Worm (Caenorhabditis elegans) whole organism, L1 larva: Measurements from ENCODE around the gene pptr-2.

Experiments
- C04F5.9 ChIP-seq: sonication (generic microtip); optimal IDR thresholded peaks from 2 replicates; lab custom pipeline; 2016; ENCODE audit warnings: missing genetic modification characterization, missing compliant biosample characterization
- Y116A8C.19 ChIP-seq: sonication (generic microtip); optimal IDR thresholded peaks from 2 replicates; lab custom pipeline; 2016; ENCODE audit warnings: missing compliant biosample characterization, missing genetic modification characterization, borderline replicate concordance
- blmp-1 ChIP-seq: fragments of 150-350 bp; optimal IDR thresholded peaks from 2 replicates; lab custom pipeline; 2014; ENCODE audit warnings: missing biosample characterization, missing genetic modification characterization
- elt-2 ChIP-seq: sonication (generic microtip); optimal IDR thresholded peaks from 2 replicates; lab custom pipeline; 2016; ENCODE audit warnings: missing genetic modification characterization, mild to moderate bottlenecking, inconsistent platforms, missing compliant biosample characterization, missing genetic modification reagents
- grh-1 ChIP-seq: fragments of 200-800 bp; sonication (Bioruptor generic); IDR thresholded peaks from 2 replicates; pipeline ENCODE4 v1.3.6; 2022; ENCODE audit warnings: missing genetic modification reagents, missing genetic modification characterization, missing compliant biosample characterization
- lin-15B ChIP-seq: fragments of 150-350 bp; sonication (generic microtip); optimal IDR thresholded peaks from 3 replicates; lab custom pipeline; 2014; ENCODE audit warnings: missing biosample characterization, missing genetic modification characterization
- nhr-11 ChIP-seq: fragments of 150-350 bp; optimal IDR thresholded peaks from 2 replicates; lab custom pipeline; 2014; ENCODE audit warnings: missing biosample characterization, missing genetic modification characterization
- nhr-12 ChIP-seq: sonication (generic microtip); optimal IDR thresholded peaks from 2 replicates; lab custom pipeline; 2017; ENCODE audit warnings: missing biosample characterization, missing genetic modification characterization
- unc-62 ChIP-seq: fragments of 150-350 bp; optimal IDR thresholded peaks from 2 replicates; lab custom pipeline; 2014; ENCODE audit warnings: missing biosample characterization, missing genetic modification reagents, missing genetic modification characterization

DNA sequence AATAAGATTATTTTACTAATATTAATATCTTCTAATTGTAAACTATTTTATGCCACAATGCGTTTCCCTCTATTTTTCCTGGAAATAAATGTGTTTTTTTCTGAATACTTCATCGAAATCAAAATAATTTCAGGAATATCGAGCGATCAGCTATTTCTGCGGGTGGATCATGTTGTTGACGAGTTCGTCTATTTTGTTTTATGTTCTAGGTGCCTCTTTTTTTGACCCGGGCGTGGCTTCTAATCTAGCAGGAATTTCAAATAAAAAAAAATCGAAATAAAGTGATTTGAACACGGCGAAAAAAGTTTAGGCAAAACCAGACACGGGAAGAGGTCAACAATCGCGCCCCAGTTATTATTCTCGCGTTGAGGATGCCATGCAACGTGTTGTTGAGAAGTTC, 17.2 kb upstream of the pptr-2 start, which contains the start of gene T04C12.33:
- TF ChIP-seq elt-2 (tag; lab: Kevin White, UChicago) = no peak
- no peak for TF ChIP-seq nhr-12 (tag; lab: Kevin White, UChicago)
- TF ChIP-seq nhr-11 = no peak
- no peak for TF ChIP-seq grh-1 (GFP tag; lab: Robert Waterston, UW)
- no peak for TF ChIP-seq unc-62
- no peak for TF ChIP-seq lin-15B (tag; lab: Kevin White, UChicago)
- TF ChIP-seq C04F5.9 = no peak
- TF ChIP-seq blmp-1 = no peak
- TF ChIP-seq Y116A8C.19 = no peak
